Worm (Caenorhabditis elegans) whole organism, L4/young adult: Measurements from ENCODE around the gene K11E4.6.

ENCODE experiments used
- W03F9.2 ChIP-seq: fragments of 150-350 bp; optimal IDR thresholded peaks from 2 replicates; lab custom pipeline; 2014; ENCODE audit warnings: missing biosample characterization, missing genetic modification characterization
- dao-5 ChIP-seq: sonication (generic microtip); optimal IDR thresholded peaks from 2 replicates; lab custom pipeline; 2016; ENCODE audit warnings: missing genotype, missing genetic modification characterization, moderate library complexity, missing compliant biosample characterization
- him-1 ChIP-seq: sonication (generic microtip); optimal IDR thresholded peaks from 2 replicates; lab custom pipeline; 2016; ENCODE audit warnings: missing genotype, missing genetic modification reagents, missing genetic modification characterization, missing compliant biosample characterization

- TF ChIP-seq W03F9.2: no peak
- no peak for TF ChIP-seq him-1 (tag; lab: Kevin White, UChicago)
- TF ChIP-seq dao-5 (tag; lab: Kevin White, UChicago): peak; percentile 62
These were observed 9.8 kb upstream of the K11E4.6 start for ce11 chrX:13714710-13715109.
